Worm (Caenorhabditis elegans): Measurements from ENCODE around the gene nspg-7.1.

Gene nspg-7.1

ce11 chrIV:9371126-9371525 is 40.5 kb upstream of the nspg-7.1 start, which contains the start of gene fbxc-58 (continued):
- TF ChIP-seq pha-4 (GFP tag; IDR thresholded peaks at IDR 0.05) (no peak), pha-4 (tag; optimal IDR thresholded peaks at IDR 0.05) (no peak), ZK337.2 (GFP tag; IDR thresholded peaks at IDR 0.05) (no peak), dve-1 (tag; optimal IDR thresholded peaks at IDR 0.05; ENCODE audit: insufficient read depth) (peak; percentile 1), hif-1 (tag; optimal IDR thresholded peaks at IDR 0.05) (no peak), lin-29 (GFP tag; IDR thresholded peaks at IDR 0.05) (no peak), T26A8.4 (GFP tag; IDR thresholded peaks at IDR 0.05) (no peak), cey-2 (tag; optimal IDR thresholded peaks at IDR 0.05; ENCODE audit: borderline replicate concordance, insufficient read depth) (no peak), skn-1 (tag; optimal IDR thresholded peaks at IDR 0.05) (no peak)

- TF ChIP-seq nhr-6 (tag; optimal IDR thresholded peaks at IDR 0.05) (peak; percentile 33), hlh-30 (tag; optimal IDR thresholded peaks at IDR 0.05; ENCODE audit: insufficient read depth) (peak; percentile 22), fkh-10 (GFP tag; optimal IDR thresholded peaks at IDR 0.05) (peak; percentile 17), hlh-11 (tag; optimal IDR thresholded peaks at IDR 0.05) (peak; percentile 44), dve-1 (tag; optimal IDR thresholded peaks at IDR 0.05; ENCODE audit: insufficient read depth) (peak; percentile 58), nhr-48 (tag; optimal IDR thresholded peaks at IDR 0.05) (no peak), zfp-2 (tag; optimal IDR thresholded peaks at IDR 0.05) (no peak), pha-4 (GFP tag; IDR thresholded peaks at IDR 0.05) (no peak), pha-4 (tag; optimal IDR thresholded peaks at IDR 0.05) (peak; percentile 84), rbr-2 (tag; optimal IDR thresholded peaks at IDR 0.05) (peak; percentile 14), arid-1 (GFP tag; conservative IDR thresholded peaks at IDR 0.05) (no peak), unc-130 (GFP tag; optimal IDR thresholded peaks at IDR 0.05) (peak; percentile 4), mes-2 (tag; optimal IDR thresholded peaks at IDR 0.05; ENCODE audit: poor library complexity, severe bottlenecking) (peak; percentile 51), F49E8.2 (tag; optimal IDR thresholded peaks at IDR 0.05; ENCODE audit: borderline replicate concordance) (peak; percentile 28), lin-38 (GFP tag; IDR thresholded peaks at IDR 0.05) (peak; percentile 48), daf-16 (GFP tag; optimal IDR thresholded peaks at IDR 0.05) (peak in 1 of 2 experiments; percentile 71), daf-16 (tag; optimal IDR thresholded peaks at IDR 0.05) (peak; percentile 98), nhr-28 (tag; optimal IDR thresholded peaks at IDR 0.05) (peak; percentile 52), jun-1 (tag; optimal IDR thresholded peaks at IDR 0.05) (no peak), daf-19 (GFP tag; conservative IDR thresholded peaks at IDR 0.05) (no peak), F37D6.2 (tag; optimal IDR thresholded peaks at IDR 0.05) (no peak), lsy-2 (tag; optimal IDR thresholded peaks at IDR 0.05) (peak in 1 of 2 experiments; percentile 24)
Observed at ce11 chrIV:9367852-9368627, 37.4 kb upstream of the nspg-7.1 start.

- TF ChIP-seq lsy-2 (tag; optimal IDR thresholded peaks at IDR 0.05) (peak in 1 of 2 experiments; percentile 48), snpc-1.2 (GFP tag; IDR thresholded peaks at IDR 0.05) (no peak)
Observed at ce11 chrIV:9366411-9366810, 35.8 kb upstream of the nspg-7.1 start, which contains the start of gene pezo-1. pezo-1 (minus strand) TSS chrIV:9366511.

ce11 chrIV:9353728-9354127 is 23.1 kb upstream of the nspg-7.1 start:
- no peak for TF ChIP-seq zip-11 (GFP tag; IDR thresholded peaks at IDR 0.05)
- TF ChIP-seq sdz-12 (GFP tag; optimal IDR thresholded peaks at IDR 0.05) = no peak
- no peak for TF ChIP-seq lin-38 (GFP tag; IDR thresholded peaks at IDR 0.05)
- TF ChIP-seq unc-130 (GFP tag; optimal IDR thresholded peaks at IDR 0.05) = no peak
- no peak for TF ChIP-seq daf-16 (GFP tag; optimal IDR thresholded peaks at IDR 0.05)
- TF ChIP-seq daf-16 (tag; optimal IDR thresholded peaks at IDR 0.05) = peak; percentile 94
- peak; percentile 19 for TF ChIP-seq dve-1 (tag; optimal IDR thresholded peaks at IDR 0.05; ENCODE audit: insufficient read depth)
- TF ChIP-seq ceh-32 (tag; optimal IDR thresholded peaks at IDR 0.05; ENCODE audit: poor library complexity) = no peak
- no peak for TF ChIP-seq Y48G9A.11 (GFP tag; IDR thresholded peaks at IDR 0.05)
- TF ChIP-seq nhr-42 (GFP tag; IDR thresholded peaks at IDR 0.05) = no peak
- TF ChIP-seq arid-1 (GFP tag; conservative IDR thresholded peaks at IDR 0.05) = no peak
